Worm (Caenorhabditis elegans) whole organism, late embryonic: ENCODE measurements around the gene Y59E9AL.36.

ENCODE experiments used
- C08G9.2 ChIP-seq: sonication (generic microtip); optimal IDR thresholded peaks from 2 replicates; lab custom pipeline; 2016; ENCODE audit warnings: mild to moderate bottlenecking, missing genetic modification characterization, moderate library complexity, missing compliant biosample characterization
- F13H6.1 ChIP-seq: sonication (generic microtip); optimal IDR thresholded peaks from 2 replicates; lab custom pipeline; 2016; ENCODE audit warnings: missing genetic modification characterization, missing compliant biosample characterization
- T23F11.4 ChIP-seq: fragments of 200-800 bp; sonication (Bioruptor generic); optimal IDR thresholded peaks from 2 replicates; lab custom pipeline; 2018; ENCODE audit warnings: mild to moderate bottlenecking, missing genetic modification characterization, missing compliant biosample characterization
- ahr-1 ChIP-seq: sonication (generic microtip); optimal IDR thresholded peaks from 2 replicates; lab custom pipeline; 2016; ENCODE audit warnings: missing genetic modification characterization, missing compliant biosample characterization
- ceh-14 ChIP-seq: sonication (generic microtip); optimal IDR thresholded peaks from 2 replicates; lab custom pipeline; 2016; ENCODE audit warnings: missing genotype, missing genetic modification characterization, missing compliant biosample characterization
- ceh-18 ChIP-seq: sonication (generic microtip); optimal IDR thresholded peaks from 2 replicates; lab custom pipeline; 2016; ENCODE audit warnings: missing genetic modification characterization, missing compliant biosample characterization
- ceh-30 ChIP-seq: fragments of 150-350 bp; optimal IDR thresholded peaks from 2 replicates; lab custom pipeline; 2014; ENCODE audit warnings: missing biosample characterization, missing genetic modification characterization
- ceh-31 ChIP-seq: sonication (generic microtip); optimal IDR thresholded peaks from 2 replicates; lab custom pipeline; 2016; ENCODE audit warnings: missing genetic modification characterization, missing compliant biosample characterization
- ceh-34 ChIP-seq: sonication (generic microtip); optimal IDR thresholded peaks from 2 replicates; lab custom pipeline; 2016; ENCODE audit warnings: mild to moderate bottlenecking, missing genetic modification characterization, missing compliant biosample characterization
- ceh-48 ChIP-seq: sonication (generic microtip); optimal IDR thresholded peaks from 2 replicates; lab custom pipeline; 2016; ENCODE audit warnings: missing genetic modification characterization, inconsistent platforms, missing compliant biosample characterization
- ceh-6 ChIP-seq: fragments of 200-800 bp; sonication (Bioruptor generic); optimal IDR thresholded peaks from 2 replicates; lab custom pipeline; 2018; ENCODE audit warnings: mild to moderate bottlenecking, missing genetic modification characterization, missing compliant biosample characterization
- che-1 ChIP-seq: sonication (generic microtip); optimal IDR thresholded peaks from 2 replicates; lab custom pipeline; 2016; ENCODE audit warnings: mild to moderate bottlenecking, missing genetic modification characterization, missing compliant biosample characterization
- dmd-4 ChIP-seq: sonication (generic microtip); optimal IDR thresholded peaks from 2 replicates; lab custom pipeline; 2016; ENCODE audit warnings: borderline replicate concordance, missing genetic modification characterization, missing compliant biosample characterization
- dve-1 ChIP-seq: sonication (generic microtip); optimal IDR thresholded peaks from 2 replicates; lab custom pipeline; 2017; ENCODE audit warnings: antibody characterized with exemption, mild to moderate bottlenecking, missing genetic modification characterization, missing compliant biosample characterization
- elt-2 ChIP-seq: sonication (generic microtip); optimal IDR thresholded peaks from 2 replicates; lab custom pipeline; 2016; ENCODE audit warnings: missing genetic modification reagents, missing genetic modification characterization, missing compliant biosample characterization
- elt-4 ChIP-seq: sonication (generic microtip); optimal IDR thresholded peaks from 2 replicates; lab custom pipeline; 2016; ENCODE audit warnings: missing genetic modification characterization, missing compliant biosample characterization
- eyg-1 ChIP-seq: sonication (generic microtip); optimal IDR thresholded peaks from 2 replicates; lab custom pipeline; 2016; ENCODE audit warnings: missing genotype, missing genetic modification characterization, missing compliant biosample characterization
- fkh-10 ChIP-seq: fragments of 150-350 bp; optimal IDR thresholded peaks from 2 replicates; lab custom pipeline; 2014; ENCODE audit warnings: missing biosample characterization, missing genetic modification reagents, missing genetic modification characterization
- fkh-6 ChIP-seq: sonication (generic microtip); optimal IDR thresholded peaks from 2 replicates; lab custom pipeline; 2016; ENCODE audit warnings: missing genetic modification characterization, missing compliant biosample characterization
- hlh-13 ChIP-seq: fragments of 200-800 bp; sonication (Bioruptor generic); optimal IDR thresholded peaks from 2 replicates; lab custom pipeline; 2018; ENCODE audit warnings: mild to moderate bottlenecking, missing genetic modification characterization, missing compliant biosample characterization
- hlh-15 ChIP-seq: sonication (generic microtip); optimal IDR thresholded peaks from 2 replicates; lab custom pipeline; 2016; ENCODE audit warnings: missing genetic modification characterization, missing compliant biosample characterization
- hlh-30 ChIP-seq: sonication (generic microtip); optimal IDR thresholded peaks from 2 replicates; lab custom pipeline; 2017; ENCODE audit warnings: antibody characterized with exemption, missing genetic modification characterization, missing compliant biosample characterization; ENCODE audit not compliant: insufficient read depth
- hlh-6 ChIP-seq: sonication (generic microtip); optimal IDR thresholded peaks from 2 replicates; lab custom pipeline; 2016; ENCODE audit warnings: missing genotype, missing genetic modification characterization, missing compliant biosample characterization
- hlh-8 ChIP-seq: sonication (generic microtip); optimal IDR thresholded peaks from 2 replicates; lab custom pipeline; 2016; ENCODE audit warnings: missing genotype, missing genetic modification characterization, missing compliant biosample characterization
- lim-6 ChIP-seq: sonication (generic microtip); optimal IDR thresholded peaks from 2 replicates; lab custom pipeline; 2016; ENCODE audit warnings: missing genetic modification characterization, missing compliant biosample characterization
- lin-11 ChIP-seq: fragments of 200-800 bp; sonication (Bioruptor generic); optimal IDR thresholded peaks from 2 replicates; lab custom pipeline; 2018; ENCODE audit warnings: mild to moderate bottlenecking, missing genetic modification characterization, missing compliant biosample characterization
- madf-2 ChIP-seq: sonication (generic microtip); optimal IDR thresholded peaks from 2 replicates; lab custom pipeline; 2017; ENCODE audit warnings: missing genetic modification characterization, missing compliant biosample characterization
- mec-3 ChIP-seq: sonication (generic microtip); optimal IDR thresholded peaks from 2 replicates; lab custom pipeline; 2016; ENCODE audit warnings: borderline replicate concordance, missing genetic modification characterization, missing compliant biosample characterization
- nfya-1 ChIP-seq: sonication (generic microtip); optimal IDR thresholded peaks from 2 replicates; lab custom pipeline; 2017; ENCODE audit warnings: missing genetic modification characterization, mild to moderate bottlenecking, missing compliant biosample characterization, antibody characterized with exemption, moderate library complexity
- npax-4 ChIP-seq: sonication (generic microtip); optimal IDR thresholded peaks from 2 replicates; lab custom pipeline; 2016; ENCODE audit warnings: missing genetic modification characterization, missing compliant biosample characterization
- pag-3 ChIP-seq: sonication (generic microtip); optimal IDR thresholded peaks from 2 replicates; lab custom pipeline; 2016; ENCODE audit warnings: missing compliant biosample characterization, missing genetic modification characterization, borderline replicate concordance
- pat-9 ChIP-seq: fragments of 200-800 bp; sonication (Bioruptor generic); optimal IDR thresholded peaks from 2 replicates; lab custom pipeline; 2018; ENCODE audit warnings: mild to moderate bottlenecking, missing genetic modification characterization, moderate library complexity, missing compliant biosample characterization
- pax-1 ChIP-seq: fragments of 150-350 bp; optimal IDR thresholded peaks from 2 replicates; lab custom pipeline; 2014; ENCODE audit warnings: missing biosample characterization, missing genetic modification characterization
- pha-2 ChIP-seq: sonication (generic microtip); optimal IDR thresholded peaks from 2 replicates; lab custom pipeline; 2017; ENCODE audit warnings: mild to moderate bottlenecking, missing genetic modification characterization, missing compliant biosample characterization
- pha-4 ChIP-seq: fragments of 150-350 bp; optimal IDR thresholded peaks from 2 replicates; lab custom pipeline; 2018; ENCODE audit warnings: missing biosample characterization, missing genetic modification reagents, missing genetic modification characterization
- pqm-1 ChIP-seq: sonication (generic microtip); optimal IDR thresholded peaks from 2 replicates; lab custom pipeline; 2016; ENCODE audit warnings: missing genetic modification characterization, missing compliant biosample characterization
- ref-2 ChIP-seq: sonication (generic microtip); optimal IDR thresholded peaks from 2 replicates; lab custom pipeline; 2016; ENCODE audit warnings: missing genetic modification characterization, missing compliant biosample characterization
- syd-9 ChIP-seq: sonication (generic microtip); optimal IDR thresholded peaks from 2 replicates; lab custom pipeline; 2016; ENCODE audit warnings: mild to moderate bottlenecking, missing genetic modification characterization, moderate library complexity, missing compliant biosample characterization
- tbx-2 ChIP-seq: sonication (generic microtip); optimal IDR thresholded peaks from 2 replicates; lab custom pipeline; 2016; ENCODE audit warnings: missing genetic modification characterization, missing compliant biosample characterization
- ttx-3 ChIP-seq: sonication (generic microtip); optimal IDR thresholded peaks from 2 replicates; lab custom pipeline; 2016; ENCODE audit warnings: missing genetic modification reagents, missing genetic modification characterization, missing compliant biosample characterization
- unc-42 ChIP-seq: sonication (generic microtip); optimal IDR thresholded peaks from 2 replicates; lab custom pipeline; 2016; ENCODE audit warnings: missing genotype, missing genetic modification characterization, missing compliant biosample characterization
- unc-55 ChIP-seq: sonication (generic microtip); optimal IDR thresholded peaks from 2 replicates; lab custom pipeline; 2017; ENCODE audit warnings: missing biosample characterization, missing genetic modification reagents, missing genetic modification characterization
- zip-5 ChIP-seq: sonication (generic microtip); optimal IDR thresholded peaks from 2 replicates; lab custom pipeline; 2016; ENCODE audit warnings: missing genetic modification characterization, missing compliant biosample characterization

Y59E9AL.36 gene

ce11 chrIV:5183755-5184166 is 25.5 kb downstream of the Y59E9AL.36 start, which contains the start of gene W03F8.4 (continued):
- TF ChIP-seq ceh-48 (tag; lab: Kevin White, UChicago): no peak
- no peak for TF ChIP-seq hlh-8 (tag; lab: Kevin White, UChicago)
- TF ChIP-seq zip-5 (tag; lab: Kevin White, UChicago): peak; percentile 12
- no peak for TF ChIP-seq npax-4 (tag; lab: Kevin White, UChicago)
- TF ChIP-seq pqm-1 (tag; lab: Kevin White, UChicago): no peak
- TF ChIP-seq tbx-2: peak; percentile 46
- TF ChIP-seq mec-3 (tag; lab: Kevin White, UChicago): no peak
- TF ChIP-seq ceh-31 (tag; lab: Kevin White, UChicago): peak; percentile 77
- peak; percentile 83 for TF ChIP-seq ceh-30 (tag; lab: Kevin White, UChicago)
- TF ChIP-seq elt-4: no peak
- TF ChIP-seq madf-2 (tag; lab: Kevin White, UChicago): peak; percentile 34
- TF ChIP-seq C08G9.2 (tag; lab: Kevin White, UChicago): peak; percentile 8
- TF ChIP-seq fkh-6 (tag; lab: Kevin White, UChicago): no peak
- no peak for TF ChIP-seq ceh-6 (GFP tag; lab: Kevin White, UChicago)
- TF ChIP-seq ceh-14 (tag; lab: Kevin White, UChicago): peak; percentile 3
- peak; percentile 76 for TF ChIP-seq nfya-1
- TF ChIP-seq ahr-1 (tag; lab: Kevin White, UChicago): no peak
- TF ChIP-seq lin-11: peak; percentile 26
- TF ChIP-seq fkh-10 (GFP tag; lab: Kevin White, UChicago): no peak
- peak; percentile 69 for TF ChIP-seq ref-2 (tag; lab: Kevin White, UChicago)
- TF ChIP-seq hlh-30: no peak
- TF ChIP-seq dve-1: no peak
- TF ChIP-seq hlh-15: no peak
- peak; percentile 29 for TF ChIP-seq T23F11.4
- no peak for TF ChIP-seq pax-1 (tag; lab: Kevin White, UChicago)
- TF ChIP-seq ceh-34 (tag; lab: Kevin White, UChicago): peak; percentile 64
- TF ChIP-seq pha-2: peak; percentile 45
- TF ChIP-seq unc-55 (GFP tag; lab: Kevin White, UChicago): no peak
- peak; percentile 30 for TF ChIP-seq pat-9 (tag; lab: Kevin White, UChicago)
- peak; percentile 37 for TF ChIP-seq che-1 (tag; lab: Kevin White, UChicago)
- peak; percentile 28 for TF ChIP-seq elt-2 (tag; lab: Kevin White, UChicago)
- peak; percentile 33 for TF ChIP-seq ttx-3 (tag; lab: Kevin White, UChicago)
- TF ChIP-seq F13H6.1: no peak

ce11 chrIV:5173032-5173431 is 36.2 kb downstream of the Y59E9AL.36 start, which contains the start of gene lam-1:
TSS of gene lam-1 (plus strand) at chrIV:5173332.
- no peak for TF ChIP-seq hlh-15
- TF ChIP-seq lim-6 (tag; lab: Kevin White, UChicago): no peak
- TF ChIP-seq C08G9.2 (tag; lab: Kevin White, UChicago): no peak
- TF ChIP-seq syd-9: no peak
- no peak for TF ChIP-seq hlh-13 (GFP tag; lab: Kevin White, UChicago)
- TF ChIP-seq eyg-1 (tag; lab: Kevin White, UChicago): no peak
- TF ChIP-seq hlh-6 (tag; lab: Kevin White, UChicago): no peak
- TF ChIP-seq ref-2 (tag; lab: Kevin White, UChicago): no peak
- no peak for TF ChIP-seq pha-4 (tag; lab: Kevin White, UChicago)
- TF ChIP-seq unc-42 (tag; lab: Kevin White, UChicago): no peak
- TF ChIP-seq pag-3: no peak
- TF ChIP-seq ceh-18: no peak
- no peak for TF ChIP-seq fkh-6 (tag; lab: Kevin White, UChicago)
- TF ChIP-seq dmd-4 (tag; lab: Kevin White, UChicago): no peak
- no peak for TF ChIP-seq ceh-14 (tag; lab: Kevin White, UChicago)
- TF ChIP-seq ahr-1 (tag; lab: Kevin White, UChicago): no peak
- TF ChIP-seq dve-1: no peak
